Worm (Caenorhabditis elegans): ENCODE results near the gene cutl-3.

Gene cutl-3

ce11 chrX:14946464-14947354 lies 52.3 kb downstream of the cutl-3 start (continued):
- TF ChIP-seq nhr-90 (tag; optimal IDR thresholded peaks at IDR 0.05) (no peak), F55B11.4 (tag; optimal IDR thresholded peaks at IDR 0.05; ENCODE audit: borderline replicate concordance, insufficient read depth) (no peak), snpc-1.3 (tag; optimal IDR thresholded peaks at IDR 0.05; ENCODE audit: insufficient read depth) (no peak), ztf-25 (GFP tag; IDR thresholded peaks at IDR 0.05) (no peak), ekl-4 (GFP tag; IDR thresholded peaks at IDR 0.05) (no peak), aptf-3 (GFP tag; IDR thresholded peaks at IDR 0.05) (no peak), zim-3 (tag; optimal IDR thresholded peaks at IDR 0.05) (no peak), nhr-80 (tag; optimal IDR thresholded peaks at IDR 0.05) (peak; percentile 93), xnd-1 (tag; optimal IDR thresholded peaks at IDR 0.05) (no peak), ceh-100 (GFP tag; IDR thresholded peaks at IDR 0.05) (no peak), mcd-1 (GFP tag; IDR thresholded peaks at IDR 0.05) (peak; percentile 75), bed-1 (GFP tag; IDR thresholded peaks at IDR 0.05) (no peak), pbrm-1 (GFP tag; IDR thresholded peaks at IDR 0.05) (no peak), ceh-91 (GFP tag; IDR thresholded peaks at IDR 0.05) (no peak), sdz-38 (tag; optimal IDR thresholded peaks at IDR 0.05) (no peak), F49E8.2 (tag; optimal IDR thresholded peaks at IDR 0.05; ENCODE audit: insufficient read depth) (no peak), let-526 (GFP tag; IDR thresholded peaks at IDR 0.05) (0 out of 2 replicates have a peak, but pooled peaks have one; percentile 38), Y95B8A.8 (GFP tag; IDR thresholded peaks at IDR 0.05) (no peak), F23B12.7 (tag; optimal IDR thresholded peaks at IDR 0.05; ENCODE audit: insufficient read depth) (no peak), F33H1.4 (GFP tag; IDR thresholded peaks at IDR 0.05) (no peak), bed-2 (GFP tag; IDR thresholded peaks at IDR 0.05) (no peak), mxl-1 (tag; optimal IDR thresholded peaks at IDR 0.05) (no peak), hmg-1.2 (GFP tag; IDR thresholded peaks at IDR 0.05) (peak; percentile 58; the same call in 1 of the 2 replicates), C06A6.2 (GFP tag; conservative IDR thresholded peaks at IDR 0.05) (no peak), ceh-40 (GFP tag; IDR thresholded peaks at IDR 0.05) (no peak), nhr-120 (GFP tag; IDR thresholded peaks at IDR 0.05) (no peak), lin-40 (tag; optimal IDR thresholded peaks at IDR 0.05) (no peak), aptf-2 (GFP tag; conservative IDR thresholded peaks at IDR 0.05) (no peak), Y79H2A.3 (GFP tag; conservative IDR thresholded peaks at IDR 0.05) (no peak), rec-8 (tag; optimal IDR thresholded peaks at IDR 0.05) (no peak), unc-130 (GFP tag; optimal IDR thresholded peaks at IDR 0.05) (no peak), Y53F4B.3 (GFP tag; IDR thresholded peaks at IDR 0.05) (no peak), cebp-2 (GFP tag; IDR thresholded peaks at IDR 0.05) (peak; percentile 76; the same call in 1 of the 2 replicates), F10E7.11 (tag; optimal IDR thresholded peaks at IDR 0.05) (no peak), egl-18 (GFP tag; IDR thresholded peaks at IDR 0.05) (no peak), tbp1 (GFP tag; optimal IDR thresholded peaks at IDR 0.05) (no peak), hlh-26 (GFP tag; conservative IDR thresholded peaks at IDR 0.05) (no peak)

- TF ChIP-seq Y67H2A.10 (GFP tag; conservative IDR thresholded peaks at IDR 0.05) (no peak), fkh-3 (tag; optimal IDR thresholded peaks at IDR 0.05) (no peak)
Measured at ce11 chrX:14946217-14946463, 52.9 kb downstream of the cutl-3 start, which contains the start of gene mrp-5. Gene mrp-5, minus strand, starts transcription at chrX:14946317.

Data from whole organism, young adult.